Worm (Caenorhabditis elegans) whole organism, L1 larva: ENCODE measurements around the gene cbn-1.
A peak's percentile ranks its signal among the peaks of the same experiment; 100 is the strongest.

Experiments used
- C16A3.4 ChIP-seq: fragments of 150-350 bp; optimal IDR thresholded peaks from 2 replicates; lab custom pipeline; 2014; ENCODE audit warnings: missing biosample characterization, missing genetic modification characterization
- C34B4.2 ChIP-seq: sonication (generic microtip); optimal IDR thresholded peaks from 2 replicates; lab custom pipeline; 2017; ENCODE audit warnings: mild to moderate bottlenecking, missing genetic modification characterization, missing compliant biosample characterization
- aha-1 ChIP-seq: fragments of 150-350 bp; optimal IDR thresholded peaks from 2 replicates; lab custom pipeline; 2014; ENCODE audit warnings: missing biosample characterization, missing genetic modification characterization
- ama-1 ChIP-seq: fragments of 150-350 bp; optimal IDR thresholded peaks from 2 replicates; lab custom pipeline; 2014
- ceh-63 ChIP-seq: fragments of 200-800 bp; sonication (Bioruptor generic); optimal IDR thresholded peaks from 2 replicates; lab custom pipeline; 2018; ENCODE audit warnings: mild to moderate bottlenecking, missing genetic modification characterization, missing compliant biosample characterization
- ceh-8 ChIP-seq: fragments of 200-800 bp; sonication (Bioruptor generic); optimal IDR thresholded peaks from 2 replicates; lab custom pipeline; 2018; ENCODE audit warnings: mild to moderate bottlenecking, missing genetic modification characterization, moderate library complexity, missing compliant biosample characterization
- ceh-82 ChIP-seq, 3 experiments: fragments of 150-350 bp in 1 of 3; sonication (generic microtip) in 2 of 3; optimal IDR thresholded peaks; 2 replicates each; lab custom pipeline; 2014 to 2017; ENCODE audit warnings: missing biosample characterization in 3 of 3, missing genetic modification characterization in 3 of 3
- ceh-90 ChIP-seq: sonication (generic microtip); optimal IDR thresholded peaks from 2 replicates; lab custom pipeline; 2016; ENCODE audit warnings: missing genetic modification characterization, missing compliant biosample characterization
- ces-1 ChIP-seq: fragments of 150-350 bp; optimal IDR thresholded peaks from 2 replicates; lab custom pipeline; 2014; ENCODE audit warnings: missing biosample characterization, missing genetic modification reagents, missing genetic modification characterization
- dpl-1 ChIP-seq, 3 experiments: fragments of 150-350 bp in 2 of 3; sonication (generic microtip) in 1 of 3; optimal IDR thresholded peaks; 2 replicates each; lab custom pipeline; 2014 to 2017; ENCODE audit warnings: missing biosample characterization in 3 of 3, missing genetic modification characterization in 3 of 3, missing genetic modification reagents in 3 of 3
- efl-1 ChIP-seq, 4 experiments: fragments of 150-350 bp; optimal IDR thresholded peaks in 3 of 4; peaks in 1 of 4; 1 replicate in 1 of 4; 2 replicates in 3 of 4; lab custom pipeline; 2014; ENCODE audit warnings: missing biosample characterization in 2 of 4, missing genetic modification characterization in 2 of 4, missing genetic modification reagents in 2 of 4
- egl-13 ChIP-seq: sonication (generic microtip); optimal IDR thresholded peaks from 2 replicates; lab custom pipeline; 2016; ENCODE audit warnings: missing genotype, missing genetic modification reagents, missing genetic modification characterization, missing compliant biosample characterization
- egl-27 ChIP-seq, 2 experiments: fragments of 150-350 bp in 1 of 2; sonication (generic microtip); optimal IDR thresholded peaks; 3 replicates each; lab custom pipeline; 2017 to 2018; ENCODE audit warnings: missing biosample characterization in 2 of 2, missing genetic modification characterization in 2 of 2, missing genetic modification reagents in 2 of 2
- ets-5 ChIP-seq: fragments of 200-800 bp; sonication (Bioruptor generic); IDR thresholded peaks from 2 replicates; pipeline ENCODE4 v1.3.6; 2022; ENCODE audit warnings: missing genetic modification characterization, missing compliant biosample characterization
- fkh-4 ChIP-seq: sonication (generic microtip); optimal IDR thresholded peaks from 2 replicates; lab custom pipeline; 2016; ENCODE audit warnings: missing compliant biosample characterization, missing genetic modification characterization, borderline replicate concordance
- grh-1 ChIP-seq: fragments of 200-800 bp; sonication (Bioruptor generic); IDR thresholded peaks from 2 replicates; pipeline ENCODE4 v1.3.6; 2022; ENCODE audit warnings: missing genetic modification reagents, missing genetic modification characterization, missing compliant biosample characterization
- hpl-2 ChIP-seq: fragments of 150-350 bp; optimal IDR thresholded peaks from 2 replicates; lab custom pipeline; 2014; ENCODE audit warnings: missing biosample characterization, missing genetic modification reagents, missing genetic modification characterization
- isw-1 ChIP-seq: fragments of 200-800 bp; sonication (Bioruptor generic); IDR thresholded peaks from 2 replicates; pipeline ENCODE4 v1.3.6; 2022; ENCODE audit warnings: missing genetic modification characterization, missing compliant biosample characterization
- lin-13 ChIP-seq: fragments of 150-350 bp; optimal IDR thresholded peaks from 2 replicates; lab custom pipeline; 2014; ENCODE audit warnings: missing biosample characterization, missing genetic modification reagents, missing genetic modification characterization
- lin-14 ChIP-seq: fragments of 200-800 bp; sonication (Bioruptor generic); optimal IDR thresholded peaks from 2 replicates; lab custom pipeline; 2018; ENCODE audit warnings: mild to moderate bottlenecking, missing genetic modification characterization, moderate library complexity, missing compliant biosample characterization
- mef-2 ChIP-seq: fragments of 150-350 bp; optimal IDR thresholded peaks from 2 replicates; lab custom pipeline; 2014; ENCODE audit warnings: missing biosample characterization, missing genetic modification characterization
- nhr-11 ChIP-seq: fragments of 150-350 bp; optimal IDR thresholded peaks from 2 replicates; lab custom pipeline; 2014; ENCODE audit warnings: missing biosample characterization, missing genetic modification characterization
- nhr-12 ChIP-seq: sonication (generic microtip); optimal IDR thresholded peaks from 2 replicates; lab custom pipeline; 2017; ENCODE audit warnings: missing biosample characterization, missing genetic modification characterization
- nhr-20 ChIP-seq: sonication (generic microtip); optimal IDR thresholded peaks from 2 replicates; lab custom pipeline; 2016; ENCODE audit warnings: mild to moderate bottlenecking, missing genetic modification characterization, missing compliant biosample characterization
- nhr-237 ChIP-seq: fragments of 150-350 bp; optimal IDR thresholded peaks from 2 replicates; lab custom pipeline; 2014; ENCODE audit warnings: missing biosample characterization, missing genetic modification characterization
- nhr-28 ChIP-seq: fragments of 150-350 bp; optimal IDR thresholded peaks from 2 replicates; lab custom pipeline; 2014; ENCODE audit warnings: missing biosample characterization, missing genetic modification characterization
- nhr-47 ChIP-seq: sonication (generic microtip); optimal IDR thresholded peaks from 2 replicates; lab custom pipeline; 2016; ENCODE audit warnings: mild to moderate bottlenecking, missing genetic modification characterization, moderate library complexity, missing compliant biosample characterization
- nhr-71 ChIP-seq: sonication (generic microtip); optimal IDR thresholded peaks from 2 replicates; lab custom pipeline; 2016; ENCODE audit warnings: mild to moderate bottlenecking, missing genetic modification characterization, moderate library complexity, missing compliant biosample characterization
- nhr-77 ChIP-seq: fragments of 150-350 bp; optimal IDR thresholded peaks from 2 replicates; lab custom pipeline; 2014; ENCODE audit warnings: missing biosample characterization, missing genetic modification characterization
- nhr-85 ChIP-seq: sonication (generic microtip); peaks from one replicate; lab custom pipeline; 2016; ENCODE audit warnings: missing genetic modification characterization, inconsistent platforms, missing compliant biosample characterization
- pax-3 ChIP-seq: fragments of 200-800 bp; sonication (Bioruptor generic); optimal IDR thresholded peaks from 2 replicates; lab custom pipeline; 2018; ENCODE audit warnings: mild to moderate bottlenecking, missing genetic modification characterization, moderate library complexity, missing compliant biosample characterization
- pqm-1 ChIP-seq: sonication (generic microtip); optimal IDR thresholded peaks from 3 replicates; lab custom pipeline; 2017; ENCODE audit warnings: missing biosample characterization, missing genetic modification characterization
- rnt-1 ChIP-seq: sonication (generic microtip); optimal IDR thresholded peaks from 2 replicates; lab custom pipeline; 2016; ENCODE audit warnings: mild to moderate bottlenecking, missing genetic modification characterization, moderate library complexity, missing compliant biosample characterization
- skn-1 ChIP-seq: fragments of 150-350 bp; optimal IDR thresholded peaks from 2 replicates; lab custom pipeline; 2014; ENCODE audit warnings: missing biosample characterization, missing genetic modification characterization
- sox-4 ChIP-seq: sonication (generic microtip); optimal IDR thresholded peaks from 2 replicates; lab custom pipeline; 2016; ENCODE audit warnings: missing genetic modification characterization, missing compliant biosample characterization
- sptf-1 ChIP-seq: fragments of 150-350 bp; optimal IDR thresholded peaks from 2 replicates; lab custom pipeline; 2014; ENCODE audit warnings: missing biosample characterization, missing genetic modification characterization
- sup-37 ChIP-seq: fragments of 200-800 bp; sonication (Bioruptor generic); optimal IDR thresholded peaks from 2 replicates; lab custom pipeline; 2018; ENCODE audit warnings: mild to moderate bottlenecking, missing genetic modification characterization, missing compliant biosample characterization
- tbx-2 ChIP-seq: sonication (generic microtip); optimal IDR thresholded peaks from 2 replicates; lab custom pipeline; 2016; ENCODE audit warnings: missing genetic modification characterization, missing compliant biosample characterization
- tlp-1 ChIP-seq: fragments of 150-350 bp; optimal IDR thresholded peaks from 2 replicates; lab custom pipeline; 2014; ENCODE audit warnings: missing biosample characterization, missing genetic modification characterization
- unc-130 ChIP-seq: fragments of 150-350 bp; optimal IDR thresholded peaks from 2 replicates; lab custom pipeline; 2017; ENCODE audit warnings: missing biosample characterization, missing genetic modification characterization, inconsistent platforms
- zip-4 ChIP-seq: fragments of 200-800 bp; sonication (Bioruptor generic); optimal IDR thresholded peaks from 2 replicates; lab custom pipeline; 2018; ENCODE audit warnings: mild to moderate bottlenecking, missing genetic modification characterization, moderate library complexity, missing compliant biosample characterization
- ztf-4 ChIP-seq: fragments of 150-350 bp; optimal IDR thresholded peaks from 2 replicates; lab custom pipeline; 2014; ENCODE audit warnings: missing biosample characterization, missing genetic modification characterization

The cbn-1 gene

DNA sequence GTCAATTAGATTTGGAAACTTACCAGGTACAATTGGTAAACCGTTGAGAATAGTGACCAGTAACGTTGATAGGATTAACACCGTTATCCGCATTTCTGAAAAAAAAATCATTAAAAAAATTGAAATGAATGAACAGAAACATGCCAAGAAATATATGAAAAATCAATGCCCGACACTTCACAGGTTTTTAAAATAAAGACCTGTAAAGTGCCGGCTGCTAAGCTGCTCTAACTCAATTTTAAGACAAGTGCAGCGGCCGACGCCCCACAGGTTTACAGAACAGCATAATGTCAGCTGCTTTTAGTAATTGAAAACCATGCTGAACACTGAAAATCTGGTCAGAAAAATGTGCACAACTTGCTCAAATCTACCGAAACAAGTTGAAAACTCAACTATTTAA is at the start of gene cbn-1:
Gene cbn-1, minus strand, starts transcription at position 101 of the 400 bp plus-strand sequence.
- TF ChIP-seq ztf-4 (tag; lab: Kevin White, UChicago) (no peak), sox-4 (tag; lab: Kevin White, UChicago) (no peak), mef-2 (no peak), isw-1 (GFP tag; lab: Robert Waterston, UW) (no peak), ceh-90 (tag; lab: Kevin White, UChicago) (no peak), dpl-1 (GFP tag; optimal IDR thresholded peaks at IDR 0.05; lab: Kevin White, UChicago) (no peak), sptf-1 (tag; lab: Kevin White, UChicago) (no peak), lin-13 (no peak), sup-37 (GFP tag; lab: Kevin White, UChicago) (no peak), nhr-20 (no peak), rnt-1 (no peak), tbx-2 (tag; lab: Kevin White, UChicago) (no peak), efl-1 (optimal IDR thresholded peaks at IDR 0.05; lab: Kevin White, UChicago) (no peak), efl-1 (GFP tag; optimal IDR thresholded peaks at IDR 0.05 in 1 of 2; lab: Kevin White, UChicago) (no peak), skn-1 (tag; lab: Kevin White, UChicago) (no peak), pqm-1 (no peak), ets-5 (GFP tag; lab: Robert Waterston, UW) (no peak), egl-13 (tag; lab: Kevin White, UChicago) (no peak), fkh-4 (tag; lab: Kevin White, UChicago) (no peak), nhr-11 (tag; lab: Kevin White, UChicago) (no peak), C34B4.2 (tag; lab: Kevin White, UChicago) (no peak)

DNA sequence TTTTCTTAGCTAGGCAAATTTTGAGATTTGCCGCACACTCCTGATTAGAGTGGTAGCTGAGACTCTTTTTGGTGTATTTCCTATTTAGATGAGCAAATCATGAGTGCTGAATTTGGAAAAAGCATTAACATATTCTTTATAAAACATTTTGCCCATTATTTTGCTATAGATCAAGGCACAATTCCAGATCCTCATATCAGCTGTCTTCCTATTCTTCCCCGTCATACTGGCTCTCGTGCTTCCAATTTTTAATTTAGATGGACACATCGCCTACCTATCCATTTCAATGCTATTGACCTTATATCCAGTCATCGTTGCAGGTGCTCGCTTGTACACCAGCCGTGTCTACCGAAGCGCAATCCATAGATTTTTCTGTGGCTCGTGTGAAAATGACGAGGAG is 47.6 kb upstream of the cbn-1 start, which contains the start of gene C03H5.7:
Gene C03H5.7, plus strand, starts transcription at position 301 of the 400 bp plus-strand sequence.
- TF ChIP-seq hpl-2 (GFP tag; lab: Kevin White, UChicago) (no peak), ceh-82 (tag; optimal IDR thresholded peaks at IDR 0.05; lab: Kevin White, UChicago) (no peak), ceh-63 (GFP tag; lab: Kevin White, UChicago) (no peak), aha-1 (tag; lab: Kevin White, UChicago) (no peak), fkh-4 (tag; lab: Kevin White, UChicago) (no peak), pax-3 (tag; lab: Kevin White, UChicago) (no peak), nhr-28 (tag; lab: Kevin White, UChicago) (no peak), lin-14 (no peak), efl-1 (optimal IDR thresholded peaks at IDR 0.05; lab: Kevin White, UChicago) (no peak), efl-1 (GFP tag; optimal IDR thresholded peaks at IDR 0.05 in 1 of 2; lab: Kevin White, UChicago) (no peak), unc-130 (tag; lab: Kevin White, UChicago) (no peak), nhr-12 (tag; lab: Kevin White, UChicago) (no peak), nhr-237 (no peak), ces-1 (GFP tag; lab: Kevin White, UChicago) (no peak), nhr-11 (tag; lab: Kevin White, UChicago) (no peak), nhr-20 (no peak), nhr-47 (tag; lab: Kevin White, UChicago) (no peak)

DNA sequence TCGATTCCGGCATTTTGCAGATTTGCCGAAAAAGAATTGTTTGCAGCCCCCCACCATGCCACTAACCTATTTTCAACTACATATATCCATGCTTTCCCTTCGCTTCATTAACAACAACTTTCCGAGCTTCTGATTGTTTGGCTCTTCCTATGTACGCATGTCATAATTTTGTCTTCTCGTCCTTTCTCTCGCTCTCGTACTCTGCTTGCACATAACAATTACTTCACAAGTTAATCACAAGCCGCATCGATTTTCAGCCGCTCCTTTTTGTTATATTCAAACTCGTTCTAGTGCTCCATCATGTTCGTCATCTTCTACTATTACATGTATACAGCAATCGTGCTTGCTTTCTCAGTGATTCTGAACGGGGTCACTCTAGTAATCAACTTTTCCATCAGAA is 46.0 kb upstream of the cbn-1 start, which contains the start of gene C03H5.9:
Gene C03H5.9, plus strand, starts transcription at position 301 of the 400 bp plus-strand sequence.
- TF ChIP-seq nhr-85 (tag; lab: Kevin White, UChicago) (peak; percentile 39), C16A3.4 (tag; lab: Kevin White, UChicago) (no peak)

DNA sequence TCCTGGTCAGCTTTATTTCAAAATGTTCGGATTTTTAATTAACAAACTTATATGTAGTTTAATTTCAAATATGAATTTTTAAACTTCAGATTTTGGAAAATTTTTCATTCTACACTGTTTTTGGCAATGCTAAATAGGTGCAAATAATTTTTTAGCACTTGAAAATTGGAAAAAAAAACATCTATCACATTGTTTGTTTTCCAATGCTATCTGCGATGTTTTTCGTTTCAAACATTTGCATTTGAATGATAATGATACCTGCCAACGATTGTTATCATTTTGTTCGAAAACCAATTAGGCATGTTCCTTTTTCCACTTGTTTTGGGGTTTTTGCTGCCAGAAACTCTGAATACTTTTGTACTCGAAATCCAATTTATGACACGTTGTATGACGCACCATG is 42.6 kb upstream of the cbn-1 start, which contains the start of gene C03H5.4:
Gene C03H5.4, plus strand, starts transcription at position 301 of the 400 bp plus-strand sequence.
- TF ChIP-seq zip-4 (GFP tag; lab: Kevin White, UChicago) (no peak), nhr-71 (tag; lab: Kevin White, UChicago) (no peak), ceh-8 (no peak), nhr-77 (tag; lab: Kevin White, UChicago) (no peak), aha-1 (tag; lab: Kevin White, UChicago) (no peak), tlp-1 (tag; lab: Kevin White, UChicago) (no peak), fkh-4 (tag; lab: Kevin White, UChicago) (no peak), ama-1 (no peak), ets-5 (GFP tag; lab: Robert Waterston, UW) (no peak), isw-1 (GFP tag; lab: Robert Waterston, UW) (no peak), grh-1 (GFP tag; lab: Robert Waterston, UW) (no peak), egl-27 (tag; optimal IDR thresholded peaks at IDR 0.05; lab: Kevin White, UChicago) (no peak)
